Worm (Caenorhabditis elegans) whole organism, midembryonic: ENCODE results near the gene tps-2.

Experiments used
- klf-2 ChIP-seq: fragments of 200-800 bp; sonication (Bioruptor generic); conservative IDR thresholded peaks from 2 replicates; pipeline ENCODE4 v1.3.6; 2022; ENCODE audit warnings: missing genetic modification reagents, missing genetic modification characterization, missing compliant biosample characterization
- ztf-23 ChIP-seq: fragments of 200-800 bp; sonication (Bioruptor generic); IDR thresholded peaks from 2 replicates; pipeline ENCODE4 v1.3.6; 2022; ENCODE audit warnings: missing genetic modification reagents, missing genetic modification characterization, missing compliant biosample characterization

ce11 chrII:14567811-14568210, 32.9 kb upstream of the tps-2 start:
- TF ChIP-seq klf-2 (GFP tag; lab: Robert Waterston, UW) (no peak), ztf-23 (0 out of 2 replicates have a peak, but pooled peaks have one; percentile 41)
